Worm (Caenorhabditis elegans): ENCODE results near the gene lon-3.
A peak's percentile ranks its signal among the peaks of the same experiment; 100 is the strongest.

Gene lon-3

ce11 chrV:12235502-12235901, 37.1 kb upstream of the lon-3 start (continued):
- TF ChIP-seq efl-3 (GFP tag; optimal IDR thresholded peaks at IDR 0.05) (no peak), Y116A8C.19 (tag; optimal IDR thresholded peaks at IDR 0.05; ENCODE audit: borderline replicate concordance) (no peak), nhr-71 (tag; optimal IDR thresholded peaks at IDR 0.05) (peak; percentile 71), lin-15B (tag; optimal IDR thresholded peaks at IDR 0.05) (no peak), pqm-1 (tag; optimal IDR thresholded peaks at IDR 0.05) (no peak), aly-2 (tag; optimal IDR thresholded peaks at IDR 0.05) (no peak), lsy-2 (tag; optimal IDR thresholded peaks at IDR 0.05) (peak; percentile 32 to 60), C34B4.2 (tag; optimal IDR thresholded peaks at IDR 0.05) (no peak), irx-1 (tag; optimal IDR thresholded peaks at IDR 0.05) (no peak)

- TF ChIP-seq unc-62 (GFP tag; optimal IDR thresholded peaks at IDR 0.05) (no peak), aly-2 (tag; optimal IDR thresholded peaks at IDR 0.05) (no peak), pqm-1 (tag; optimal IDR thresholded peaks at IDR 0.05) (no peak), fos-1 (tag; optimal IDR thresholded peaks at IDR 0.05) (no peak), unc-30 (tag; optimal IDR thresholded peaks at IDR 0.05) (no peak), mep-1 (tag; optimal IDR thresholded peaks at IDR 0.05) (no peak), efl-3 (GFP tag; optimal IDR thresholded peaks at IDR 0.05) (no peak), ceh-90 (tag; optimal IDR thresholded peaks at IDR 0.05) (no peak), sptf-1 (tag; optimal IDR thresholded peaks at IDR 0.05) (no peak), nhr-47 (tag; optimal IDR thresholded peaks at IDR 0.05) (no peak), unc-130 (tag; optimal IDR thresholded peaks at IDR 0.05) (peak; percentile 13), snu-23 (GFP tag; optimal IDR thresholded peaks at IDR 0.05) (peak; percentile 19), C16A3.4 (tag; optimal IDR thresholded peaks at IDR 0.05) (no peak), sup-37 (GFP tag; optimal IDR thresholded peaks at IDR 0.05) (no peak), unc-86 (tag; optimal IDR thresholded peaks at IDR 0.05) (no peak), nhr-71 (tag; optimal IDR thresholded peaks at IDR 0.05) (peak; percentile 68), mab-9 (GFP tag; IDR thresholded peaks at IDR 0.05) (no peak), hpl-2 (GFP tag; optimal IDR thresholded peaks at IDR 0.05) (no peak), pax-3 (tag; optimal IDR thresholded peaks at IDR 0.05) (no peak), zip-4 (GFP tag; optimal IDR thresholded peaks at IDR 0.05) (no peak), lin-35 (GFP tag; optimal IDR thresholded peaks at IDR 0.05) (no peak), hlh-17 (GFP tag; optimal IDR thresholded peaks at IDR 0.05; ENCODE audit: borderline replicate concordance) (no peak), nhr-77 (tag; optimal IDR thresholded peaks at IDR 0.05) (no peak), nhr-90 (tag; optimal IDR thresholded peaks at IDR 0.05; ENCODE audit: poor library complexity) (no peak), nhr-84 (tag; optimal IDR thresholded peaks at IDR 0.05) (no peak), ztf-4 (tag; optimal IDR thresholded peaks at IDR 0.05) (no peak), hlh-4 (tag; optimal IDR thresholded peaks at IDR 0.05) (no peak), tbx-2 (tag; optimal IDR thresholded peaks at IDR 0.05) (no peak), mef-2 (tag; optimal IDR thresholded peaks at IDR 0.05) (no peak), elt-2 (tag; optimal IDR thresholded peaks at IDR 0.05) (no peak), ceh-63 (GFP tag; optimal IDR thresholded peaks at IDR 0.05) (no peak), rnt-1 (tag; optimal IDR thresholded peaks at IDR 0.05) (peak; percentile 61), nhr-19 (GFP tag; conservative IDR thresholded peaks at IDR 0.05) (peak; percentile 26), grh-1 (GFP tag; IDR thresholded peaks at IDR 0.05) (no peak), elt-3 (tag; optimal IDR thresholded peaks at IDR 0.05) (no peak), jun-1 (tag; optimal IDR thresholded peaks at IDR 0.05) (no peak), skn-1 (tag; optimal IDR thresholded peaks at IDR 0.05) (no peak), lin-14 (GFP tag; optimal IDR thresholded peaks at IDR 0.05) (peak; percentile 79), efl-1 (optimal IDR thresholded peaks at IDR 0.05) (no peak), efl-1 (GFP tag; optimal IDR thresholded peaks at IDR 0.05 in 1 of 2) (peak in 1 of 2 experiments; percentile 31), blmp-1 (tag; optimal IDR thresholded peaks at IDR 0.05) (no peak), aha-1 (tag; optimal IDR thresholded peaks at IDR 0.05) (no peak), pag-3 (tag; optimal IDR thresholded peaks at IDR 0.05; ENCODE audit: borderline replicate concordance, insufficient read depth) (no peak), tlp-1 (tag; optimal IDR thresholded peaks at IDR 0.05) (no peak), F16B12.6 (tag; optimal IDR thresholded peaks at IDR 0.05) (no peak), nhr-76 (tag; optimal IDR thresholded peaks at IDR 0.05) (no peak)
Measured at ce11 chrV:12234293-12235004, 36.0 kb upstream of the lon-3 start, which contains the start of gene myo-3. Gene myo-3 (minus strand): TSS chrV:12234343.

All from whole organism, L1 larva.